Worm (Caenorhabditis elegans) whole organism, L4 larva: ENCODE measurements around the gene gst-41.

Experiments used
- F10B5.3 ChIP-seq: sonication (generic microtip); optimal IDR thresholded peaks from 2 replicates; lab custom pipeline; 2016; ENCODE audit warnings: mild to moderate bottlenecking, missing genetic modification characterization, missing compliant biosample characterization
- F44E2.7 ChIP-seq: fragments of 200-800 bp; sonication (Bioruptor generic); IDR thresholded peaks from 2 replicates; pipeline ENCODE4 v2.1.2; 2022; ENCODE audit warnings: missing genetic modification characterization, missing compliant biosample characterization
- attf-4 ChIP-seq: sonication (generic microtip); optimal IDR thresholded peaks from 3 replicates; lab custom pipeline; 2017; ENCODE audit warnings: missing biosample characterization, missing genetic modification characterization
- ceh-20 ChIP-seq: fragments of 200-800 bp; sonication (Bioruptor generic); IDR thresholded peaks from 2 replicates; pipeline ENCODE4 v1.3.6; 2022; ENCODE audit warnings: missing genetic modification reagents, missing genetic modification characterization, missing compliant biosample characterization
- daf-16 ChIP-seq, 3 experiments: sonication (generic microtip); optimal IDR thresholded peaks; 2 replicates each; lab custom pipeline; 2016 to 2017; ENCODE audit warnings: missing genetic modification characterization in 3 of 3, missing genetic modification reagents in 3 of 3, mild to moderate bottlenecking in 2 of 3, missing compliant biosample characterization in 2 of 3, missing biosample characterization in 1 of 3, moderate library complexity in 1 of 3
- lir-3 ChIP-seq: sonication (generic microtip); optimal IDR thresholded peaks from 2 replicates; lab custom pipeline; 2016; ENCODE audit warnings: mild to moderate bottlenecking, missing genetic modification characterization, missing compliant biosample characterization
- mdl-1 ChIP-seq, 2 experiments: fragments of 150-350 bp in 1 of 2; sonication (generic microtip) in 1 of 2; optimal IDR thresholded peaks; 2 replicates each; lab custom pipeline; 2014 to 2017; ENCODE audit warnings: missing biosample characterization in 2 of 2, missing genetic modification characterization in 2 of 2
- nhr-25 ChIP-seq: sonication (generic microtip); optimal IDR thresholded peaks from 2 replicates; lab custom pipeline; 2017; ENCODE audit warnings: missing genetic modification characterization, mild to moderate bottlenecking, missing compliant biosample characterization, antibody characterized with exemption, moderate library complexity, borderline replicate concordance; ENCODE audit not compliant: insufficient read depth
- skn-1 ChIP-seq: fragments of 150-350 bp; optimal IDR thresholded peaks from 2 replicates; lab custom pipeline; 2014; ENCODE audit warnings: missing biosample characterization, missing genetic modification characterization
- snpc-4 ChIP-seq: fragments of 150-350 bp; optimal IDR thresholded peaks from 2 replicates; lab custom pipeline; 2014; ENCODE audit warnings: missing biosample characterization, missing genetic modification characterization
- unc-39 ChIP-seq: sonication (generic microtip); optimal IDR thresholded peaks from 2 replicates; lab custom pipeline; 2017; ENCODE audit warnings: missing biosample characterization, missing genetic modification characterization
- unc-62 ChIP-seq, 3 experiments: fragments of 150-350 bp in 1 of 3; sonication (generic microtip); optimal IDR thresholded peaks in 2 of 3; peaks in 1 of 3; 1 replicate in 1 of 3; 2 replicates in 2 of 3; lab custom pipeline; 2014 to 2017; ENCODE audit warnings: missing biosample characterization in 3 of 3, missing genetic modification characterization in 3 of 3, missing genetic modification reagents in 3 of 3, missing genotype in 1 of 3

DNA sequence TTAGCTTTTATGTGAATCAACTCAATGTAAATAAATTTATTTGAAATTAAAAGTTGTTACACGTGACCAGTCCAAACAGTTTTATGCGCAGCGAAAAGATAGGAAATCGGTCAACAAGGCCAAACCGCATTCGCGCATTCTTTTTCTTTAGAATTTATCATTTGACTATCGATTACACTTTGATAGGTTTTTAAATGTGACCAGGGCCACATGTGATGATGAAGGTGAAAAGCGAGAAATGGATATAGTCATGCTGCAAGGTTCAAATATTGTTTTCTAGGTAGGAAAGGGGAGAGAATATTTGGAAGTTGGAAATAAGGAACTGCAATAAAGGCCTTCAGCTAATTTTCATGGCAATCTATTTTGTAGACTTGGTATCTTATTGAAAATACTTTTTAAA, 37.8 kb upstream of the gst-41 start:
- TF ChIP-seq unc-62 (GFP tag; optimal IDR thresholded peaks at IDR 0.05 in 1 of 2; lab: Kevin White, UChicago) (peak in 1 of 2 experiments; percentile 8), unc-62 (tag; optimal IDR thresholded peaks at IDR 0.05; lab: Kevin White, UChicago) (no peak), daf-16 (GFP tag; optimal IDR thresholded peaks at IDR 0.05; lab: Kevin White, UChicago) (no peak), daf-16 (tag; optimal IDR thresholded peaks at IDR 0.05; lab: Kevin White, UChicago) (no peak), snpc-4 (no peak), attf-4 (tag; lab: Kevin White, UChicago) (no peak), nhr-25 (no peak), mdl-1 (tag; optimal IDR thresholded peaks at IDR 0.05; lab: Kevin White, UChicago) (peak; percentile 8 to 73), lir-3 (no peak), ceh-20 (GFP tag; lab: Robert Waterston, UW) (no peak), skn-1 (no peak), unc-39 (tag; lab: Kevin White, UChicago) (no peak), F10B5.3 (tag; lab: Kevin White, UChicago) (no peak), F44E2.7 (GFP tag; lab: Robert Waterston, UW) (no peak)
